Fruit fly (Drosophila melanogaster) whole organism, prepupa: ENCODE data around the gene Mkp3.
A peak's percentile ranks its signal among the peaks of the same experiment; 100 is the strongest.

Experiments
- CG11294 ChIP-seq: fragments of 200-800 bp; sonication (Bioruptor generic); IDR thresholded peaks from 2 replicates; pipeline ENCODE4 v1.3.6; 2022; ENCODE audit warnings: missing biosample characterization, missing genetic modification characterization
- CG11762 ChIP-seq: fragments of 200-800 bp; sonication (Bioruptor generic); optimal IDR thresholded peaks from 3 replicates; lab custom pipeline; 2016; ENCODE audit warnings: missing biosample characterization, missing genetic modification characterization; ENCODE audit not compliant: insufficient read depth
- CG11902 ChIP-seq: fragments of 200-800 bp; sonication (Bioruptor generic); optimal IDR thresholded peaks from 3 replicates; lab custom pipeline; 2016; ENCODE audit warnings: missing biosample characterization, missing genetic modification characterization
- CG15336 ChIP-seq: fragments of 200-800 bp; sonication (Bioruptor generic); IDR thresholded peaks from 2 replicates; pipeline ENCODE4 v1.3.6; 2022; ENCODE audit warnings: missing biosample characterization, missing genetic modification characterization
- CG1621 ChIP-seq: fragments of 200-800 bp; sonication (Bioruptor generic); optimal IDR thresholded peaks from 3 replicates; lab custom pipeline; 2018; ENCODE audit warnings: missing biosample characterization, mild to moderate bottlenecking, missing genetic modification characterization
- CG16779 ChIP-seq: fragments of 200-800 bp; sonication (Bioruptor generic); optimal IDR thresholded peaks from 3 replicates; lab custom pipeline; 2017; ENCODE audit warnings: missing biosample characterization, mild to moderate bottlenecking, missing genetic modification characterization
- CG3032 ChIP-seq: fragments of 200-800 bp; optimal IDR thresholded peaks from 2 replicates; lab custom pipeline; 2019; ENCODE audit warnings: missing biosample characterization, mild to moderate bottlenecking, missing genetic modification characterization, moderate library complexity
- CG31627 ChIP-seq: fragments of 200-800 bp; sonication (Bioruptor generic); optimal IDR thresholded peaks from 3 replicates; lab custom pipeline; 2016; ENCODE audit warnings: missing biosample characterization, missing genetic modification characterization
- CG4318 ChIP-seq: fragments of 200-800 bp; sonication (Bioruptor generic); optimal IDR thresholded peaks from 3 replicates; lab custom pipeline; 2017; ENCODE audit warnings: missing biosample characterization, mild to moderate bottlenecking, missing genetic modification characterization
- CG6163 ChIP-seq: fragments of 200-800 bp; sonication (Bioruptor generic); IDR thresholded peaks from 3 replicates; pipeline ENCODE4 v1.3.6; 2022; ENCODE audit warnings: missing biosample characterization, missing genetic modification characterization
- CG6276 ChIP-seq: fragments of 200-800 bp; sonication (Bioruptor generic); optimal IDR thresholded peaks from 2 replicates; lab custom pipeline; 2017; ENCODE audit warnings: missing biosample characterization, mild to moderate bottlenecking, missing genetic modification characterization
- CG6792 ChIP-seq: fragments of 200-800 bp; sonication (Bioruptor generic); optimal IDR thresholded peaks from 3 replicates; lab custom pipeline; 2016; ENCODE audit warnings: missing biosample characterization, missing genetic modification characterization
- CG6808 ChIP-seq: fragments of 200-800 bp; sonication (Bioruptor generic); optimal IDR thresholded peaks from 3 replicates; lab custom pipeline; 2017; ENCODE audit warnings: missing biosample characterization, missing genetic modification characterization, mild to moderate bottlenecking, moderate library complexity, missing genetic modification reagents
- CG7368 ChIP-seq: fragments of 200-800 bp; sonication (Bioruptor generic); optimal IDR thresholded peaks from 3 replicates; lab custom pipeline; 2016; ENCODE audit warnings: missing biosample characterization, missing genetic modification characterization
- CG8119 ChIP-seq: fragments of 200-800 bp; sonication (Bioruptor generic); IDR thresholded peaks from 3 replicates; pipeline ENCODE4 v1.3.6; 2022; ENCODE audit warnings: missing biosample characterization, missing genetic modification characterization
- CG8319 ChIP-seq: fragments of 200-800 bp; sonication (Bioruptor generic); optimal IDR thresholded peaks from 3 replicates; lab custom pipeline; 2016; ENCODE audit warnings: missing biosample characterization, missing genetic modification characterization
- CG8632 ChIP-seq: fragments of 200-800 bp; sonication (Bioruptor generic); optimal IDR thresholded peaks from 3 replicates; lab custom pipeline; 2016; ENCODE audit warnings: missing biosample characterization, missing genetic modification characterization
- CG9139 ChIP-seq: fragments of 200-800 bp; sonication (Bioruptor generic); optimal IDR thresholded peaks from 3 replicates; lab custom pipeline; 2017; ENCODE audit warnings: missing biosample characterization, mild to moderate bottlenecking, missing genetic modification characterization
- Eip78C ChIP-seq: fragments of 200-800 bp; sonication (Bioruptor generic); peaks from one replicate; lab custom pipeline; 2016; ENCODE audit warnings: missing biosample characterization, missing genetic modification characterization
- Ets21C ChIP-seq: fragments of 200-800 bp; sonication (Bioruptor generic); optimal IDR thresholded peaks from 3 replicates; lab custom pipeline; 2016; ENCODE audit warnings: missing biosample characterization, missing genetic modification characterization
- Ets96B ChIP-seq: fragments of 200-800 bp; optimal IDR thresholded peaks from 2 replicates; lab custom pipeline; 2019; ENCODE audit warnings: missing biosample characterization, mild to moderate bottlenecking, missing genetic modification characterization, moderate library complexity
- Hr39 ChIP-seq: fragments of 200-800 bp; sonication (Bioruptor generic); optimal IDR thresholded peaks from 2 replicates; lab custom pipeline; 2016; ENCODE audit warnings: missing biosample characterization, missing genetic modification characterization
- Met ChIP-seq: fragments of 200-800 bp; sonication (Bioruptor generic); optimal IDR thresholded peaks from 3 replicates; lab custom pipeline; 2016; ENCODE audit warnings: missing biosample characterization, missing genetic modification characterization
- OdsH ChIP-seq: fragments of 200-800 bp; sonication (Bioruptor generic); optimal IDR thresholded peaks from 3 replicates; lab custom pipeline; 2016; ENCODE audit warnings: missing biosample characterization, missing genetic modification characterization
- acj6 ChIP-seq: fragments of 200-800 bp; sonication (Bioruptor generic); optimal IDR thresholded peaks from 3 replicates; lab custom pipeline; 2016; ENCODE audit warnings: missing biosample characterization, missing genetic modification characterization
- cyc ChIP-seq: fragments of 200-800 bp; sonication (Bioruptor generic); optimal IDR thresholded peaks from 3 replicates; lab custom pipeline; 2016; ENCODE audit warnings: missing biosample characterization, missing genetic modification characterization
- dac ChIP-seq: fragments of 200-800 bp; sonication (Bioruptor generic); optimal IDR thresholded peaks from 2 replicates; lab custom pipeline; 2017; ENCODE audit warnings: missing biosample characterization, mild to moderate bottlenecking, missing genetic modification characterization
- esn ChIP-seq: fragments of 200-800 bp; sonication (Bioruptor generic); optimal IDR thresholded peaks from 2 replicates; lab custom pipeline; 2016; ENCODE audit warnings: missing biosample characterization, mild to moderate bottlenecking, missing genetic modification characterization, moderate library complexity
- fd59A ChIP-seq: fragments of 200-800 bp; sonication (Bioruptor generic); optimal IDR thresholded peaks from 2 replicates; lab custom pipeline; 2017; ENCODE audit warnings: missing biosample characterization, mild to moderate bottlenecking, missing genetic modification characterization, missing genetic modification reagents
- fd85E ChIP-seq: fragments of 200-800 bp; sonication (Bioruptor generic); optimal IDR thresholded peaks from 3 replicates; lab custom pipeline; 2016; ENCODE audit warnings: missing biosample characterization, missing genetic modification characterization
- fkh ChIP-seq: fragments of 200-800 bp; sonication (Bioruptor generic); optimal IDR thresholded peaks from 3 replicates; lab custom pipeline; 2017; ENCODE audit warnings: missing biosample characterization, mild to moderate bottlenecking, missing genetic modification characterization, moderate library complexity
- lz ChIP-seq: fragments of 200-800 bp; sonication (Bioruptor generic); optimal IDR thresholded peaks from 3 replicates; lab custom pipeline; 2016; ENCODE audit warnings: missing biosample characterization, missing genetic modification characterization
- net ChIP-seq: fragments of 200-800 bp; sonication (Bioruptor generic); optimal IDR thresholded peaks from 3 replicates; lab custom pipeline; 2016; ENCODE audit warnings: missing biosample characterization, missing genetic modification characterization
- salr ChIP-seq, 2 experiments: fragments of 200-800 bp; sonication (Bioruptor generic); optimal IDR thresholded peaks; 3 replicates each; lab custom pipeline; 2016 to 2018; ENCODE audit warnings: missing biosample characterization in 2 of 2, missing genetic modification characterization in 2 of 2, mild to moderate bottlenecking in 1 of 2
- spab ChIP-seq: fragments of 200-800 bp; sonication (Bioruptor generic); optimal IDR thresholded peaks from 2 replicates; lab custom pipeline; 2017; ENCODE audit warnings: missing biosample characterization, mild to moderate bottlenecking, missing genetic modification characterization, missing genetic modification reagents
- ss ChIP-seq, 2 experiments: fragments of 200-800 bp; sonication (Bioruptor generic); optimal IDR thresholded peaks; 2 replicates in 1 of 2; 3 replicates in 1 of 2; lab custom pipeline; 2017 to 2018; ENCODE audit warnings: mild to moderate bottlenecking in 2 of 2, missing biosample characterization in 2 of 2, missing genetic modification characterization in 2 of 2, moderate library complexity in 1 of 2
- svp ChIP-seq: fragments of 200-800 bp; sonication (Bioruptor generic); peaks from one replicate; lab custom pipeline; 2016; ENCODE audit warnings: missing biosample characterization, missing genetic modification characterization
- vri ChIP-seq: fragments of 200-800 bp; sonication (Bioruptor generic); optimal IDR thresholded peaks from 3 replicates; lab custom pipeline; 2016; ENCODE audit warnings: missing biosample characterization, mild to moderate bottlenecking, missing genetic modification characterization

Mkp3 gene

dm6 chr3L:19091423-19092124 lies 5.3 kb upstream of the Mkp3 start (continued):
- TF ChIP-seq net (no peak), dac (GFP tag; lab: Kevin White, UChicago) (no peak), ss (GFP tag; optimal IDR thresholded peaks at IDR 0.05; lab: Kevin White, UChicago) (peak; percentile 27 to 70), lz (GFP tag; lab: Kevin White, UChicago) (no peak), Eip78C (GFP tag; lab: Kevin White, UChicago) (peak; percentile 35), CG6792 (GFP tag; lab: Kevin White, UChicago) (no peak), CG31627 (no peak), spab (GFP tag; lab: Kevin White, UChicago) (no peak), svp (peak; percentile 80), CG8119 (GFP tag; lab: Robert Waterston, UW) (no peak), CG6276 (GFP tag; lab: Kevin White, UChicago) (no peak), fkh (GFP tag; lab: Kevin White, UChicago) (peak; percentile 55), CG15336 (GFP tag; lab: Robert Waterston, UW) (no peak), CG8319 (no peak), esn (GFP tag; lab: Kevin White, UChicago) (peak; percentile 13), CG6808 (peak; percentile 62), Ets21C (GFP tag; lab: Kevin White, UChicago) (no peak), fd85E (GFP tag; lab: Kevin White, UChicago) (no peak), CG11762 (GFP tag; lab: Kevin White, UChicago) (no peak), CG3032 (no peak), CG4318 (no peak), CG1621 (no peak), CG9139 (peak; percentile 34), salr (GFP tag; optimal IDR thresholded peaks at IDR 0.05; lab: Kevin White, UChicago) (peak in 1 of 2 experiments; percentile 16), CG8632 (GFP tag; lab: Kevin White, UChicago) (no peak), CG6163 (0 out of 3 replicates have a peak, but pooled peaks have one; percentile 19), Ets96B (tag; lab: Kevin White, UChicago) (no peak), OdsH (GFP tag; lab: Kevin White, UChicago) (no peak), acj6 (GFP tag; lab: Kevin White, UChicago) (no peak), CG16779 (tag; lab: Kevin White, UChicago) (peak; percentile 91), CG7368 (GFP tag; lab: Kevin White, UChicago) (peak; percentile 22), CG11294 (GFP tag; lab: Robert Waterston, UW) (no peak), CG11902 (GFP tag; lab: Kevin White, UChicago) (no peak), fd59A (GFP tag; lab: Kevin White, UChicago) (no peak), Hr39 (no peak), Met (GFP tag; lab: Kevin White, UChicago) (peak; percentile 21), vri (GFP tag; lab: Kevin White, UChicago) (no peak)

- no peak for TF ChIP-seq CG8632 (GFP tag; lab: Kevin White, UChicago)
- TF ChIP-seq cyc = no peak
These were observed 2.9 kb upstream of the Mkp3 start for dm6 chr3L:19089120-19089519.
